Worm (Caenorhabditis elegans) whole organism, L2 larva: ENCODE measurements around the gene H25K10.1.

ENCODE experiments used
- aly-2 ChIP-seq: fragments of 150-350 bp; optimal IDR thresholded peaks from 2 replicates; lab custom pipeline; 2014; ENCODE audit warnings: missing biosample characterization, missing genetic modification characterization
- blmp-1 ChIP-seq: sonication (generic microtip); optimal IDR thresholded peaks from 2 replicates; lab custom pipeline; 2017; ENCODE audit warnings: missing genetic modification characterization, mild to moderate bottlenecking, missing compliant biosample characterization, antibody characterized with exemption, moderate library complexity; ENCODE audit not compliant: insufficient read depth
- ceh-82 ChIP-seq: fragments of 150-350 bp; optimal IDR thresholded peaks from 2 replicates; lab custom pipeline; 2014; ENCODE audit warnings: missing biosample characterization, missing genetic modification characterization
- egl-27 ChIP-seq: sonication (generic microtip); optimal IDR thresholded peaks from 3 replicates; lab custom pipeline; 2017; ENCODE audit warnings: missing biosample characterization, missing genetic modification reagents, missing genetic modification characterization
- lsy-2 ChIP-seq, 2 experiments: fragments of 150-350 bp in 1 of 2; sonication (generic microtip) in 1 of 2; optimal IDR thresholded peaks; 2 replicates each; lab custom pipeline; 2014 to 2017; ENCODE audit warnings: missing biosample characterization in 2 of 2, missing genetic modification characterization in 2 of 2
- mdl-1 ChIP-seq, 2 experiments: fragments of 150-350 bp in 1 of 2; sonication (generic microtip) in 1 of 2; optimal IDR thresholded peaks; 2 replicates each; lab custom pipeline; 2017; ENCODE audit warnings: missing biosample characterization in 2 of 2, missing genetic modification characterization in 2 of 2
- nhr-11 ChIP-seq: fragments of 150-350 bp; optimal IDR thresholded peaks from 2 replicates; lab custom pipeline; 2014; ENCODE audit warnings: missing biosample characterization, missing genetic modification characterization
- nhr-25 ChIP-seq: fragments of 150-350 bp; sonication (generic microtip); optimal IDR thresholded peaks from 3 replicates; lab custom pipeline; 2014; ENCODE audit warnings: missing biosample characterization, missing genetic modification characterization
- skn-1 ChIP-seq: sonication (generic microtip); optimal IDR thresholded peaks from 2 replicates; lab custom pipeline; 2017; ENCODE audit warnings: missing biosample characterization, missing genetic modification characterization
- zag-1 ChIP-seq: fragments of 150-350 bp; optimal IDR thresholded peaks from 2 replicates; lab custom pipeline; 2014; ENCODE audit warnings: missing biosample characterization, missing genetic modification characterization

DNA sequence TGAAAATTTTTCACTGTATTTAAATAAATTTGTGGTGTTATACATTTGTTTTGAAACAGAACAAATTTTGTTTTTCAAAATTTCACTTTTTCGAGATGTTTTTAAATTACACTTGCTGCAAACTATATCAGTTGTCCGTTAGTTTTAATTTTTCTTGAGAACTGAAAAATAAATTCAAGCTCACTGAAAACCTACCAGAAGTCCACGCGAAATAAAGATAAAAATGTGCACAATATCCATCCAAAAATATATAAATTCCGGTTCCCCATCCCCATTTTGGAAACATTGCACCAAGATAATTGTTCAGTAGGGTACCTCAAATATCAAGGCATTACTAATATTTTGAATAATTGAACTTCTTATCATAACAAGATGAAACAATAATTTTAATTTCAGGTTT, 18.5 kb downstream of the H25K10.1 start:
- TF ChIP-seq skn-1 (no peak), nhr-11 (no peak), ceh-82 (no peak), egl-27 (tag; lab: Kevin White, UChicago) (no peak), aly-2 (no peak), zag-1 (tag; lab: Kevin White, UChicago) (no peak), blmp-1 (tag; lab: Kevin White, UChicago) (no peak), mdl-1 (tag; optimal IDR thresholded peaks at IDR 0.05; lab: Kevin White, UChicago) (no peak), lsy-2 (tag; optimal IDR thresholded peaks at IDR 0.05; lab: Kevin White, UChicago) (no peak), nhr-25 (tag; lab: Kevin White, UChicago) (no peak)
